Worm (Caenorhabditis elegans) whole organism, L2 larva: ENCODE results near the gene K08D12.8.

Source experiments
- gmeb-1 ChIP-seq: fragments of 150-350 bp; optimal IDR thresholded peaks from 2 replicates; lab custom pipeline; 2014; ENCODE audit warnings: missing biosample characterization, missing genetic modification characterization
- unc-62 ChIP-seq: fragments of 150-350 bp; optimal IDR thresholded peaks from 2 replicates; lab custom pipeline; 2014; ENCODE audit warnings: missing biosample characterization, missing genetic modification reagents, missing genetic modification characterization

- no peak for TF ChIP-seq gmeb-1
- no peak for TF ChIP-seq unc-62
Measured at ce11 chrIV:1769074-1769473, 43.1 kb downstream of the K08D12.8 start.
